Worm (Caenorhabditis elegans): ENCODE results near the gene inpp-5K.

Gene inpp-5K

DNA sequence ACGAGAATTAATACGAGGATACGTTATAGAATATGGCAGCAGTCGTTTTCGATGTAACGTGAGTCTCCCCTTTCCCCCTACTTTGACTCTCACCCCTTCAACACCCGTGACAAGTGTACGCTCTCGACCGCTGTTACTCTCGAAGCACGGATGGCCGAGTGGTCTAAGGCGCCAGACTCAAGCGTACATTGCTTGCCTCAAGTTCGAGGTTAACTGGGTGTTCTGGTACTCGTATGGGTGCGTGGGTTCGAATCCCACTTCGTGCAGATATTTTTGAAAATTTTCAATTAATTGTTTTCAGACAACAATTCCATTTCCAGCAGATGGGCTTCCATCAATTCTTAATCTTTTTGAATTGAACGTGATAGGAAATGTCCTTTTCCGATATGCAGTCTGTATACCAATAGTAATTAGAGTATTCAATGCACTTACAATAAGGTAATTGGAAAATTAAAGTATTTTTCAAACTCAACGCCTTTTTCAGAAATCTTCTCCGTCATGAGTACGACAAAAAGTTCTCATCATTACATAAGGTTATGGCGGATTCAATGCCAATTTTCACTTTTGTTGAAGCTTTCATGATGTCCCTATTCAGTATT, 51.6 kb downstream of the inpp-5K start (continued):
- TF ChIP-seq nhr-90 (tag; optimal IDR thresholded peaks at IDR 0.05; ENCODE audit: poor library complexity), result peak; percentile 68
- peak; percentile 78 for TF ChIP-seq nhr-85 (tag)
- TF ChIP-seq tlp-1 (tag; optimal IDR thresholded peaks at IDR 0.05), result no peak
- TF ChIP-seq mep-1 (tag; optimal IDR thresholded peaks at IDR 0.05), result peak; percentile 75
- peak; percentile 37 to 59 (median 56) for TF ChIP-seq dpl-1 (GFP tag; optimal IDR thresholded peaks at IDR 0.05)
